Worm (Caenorhabditis elegans) whole organism, L1 larva: ENCODE measurements around the gene srw-57.

Experiments
- C04F5.9 ChIP-seq: sonication (generic microtip); optimal IDR thresholded peaks from 2 replicates; lab custom pipeline; 2016; ENCODE audit warnings: missing genetic modification characterization, missing compliant biosample characterization
- C34B4.2 ChIP-seq: sonication (generic microtip); optimal IDR thresholded peaks from 2 replicates; lab custom pipeline; 2017; ENCODE audit warnings: mild to moderate bottlenecking, missing genetic modification characterization, missing compliant biosample characterization
- ama-1 ChIP-seq: fragments of 150-350 bp; optimal IDR thresholded peaks from 2 replicates; lab custom pipeline; 2014
- blmp-1 ChIP-seq: fragments of 150-350 bp; optimal IDR thresholded peaks from 2 replicates; lab custom pipeline; 2014; ENCODE audit warnings: missing biosample characterization, missing genetic modification characterization
- ceh-63 ChIP-seq: fragments of 200-800 bp; sonication (Bioruptor generic); optimal IDR thresholded peaks from 2 replicates; lab custom pipeline; 2018; ENCODE audit warnings: mild to moderate bottlenecking, missing genetic modification characterization, missing compliant biosample characterization
- ceh-82 ChIP-seq, 3 experiments: fragments of 150-350 bp in 1 of 3; sonication (generic microtip) in 2 of 3; optimal IDR thresholded peaks; 2 replicates each; lab custom pipeline; 2014 to 2017; ENCODE audit warnings: missing biosample characterization in 3 of 3, missing genetic modification characterization in 3 of 3
- ceh-90 ChIP-seq: sonication (generic microtip); optimal IDR thresholded peaks from 2 replicates; lab custom pipeline; 2016; ENCODE audit warnings: missing genetic modification characterization, missing compliant biosample characterization
- ces-1 ChIP-seq: fragments of 150-350 bp; optimal IDR thresholded peaks from 2 replicates; lab custom pipeline; 2014; ENCODE audit warnings: missing biosample characterization, missing genetic modification reagents, missing genetic modification characterization
- dpl-1 ChIP-seq, 3 experiments: fragments of 150-350 bp in 2 of 3; sonication (generic microtip) in 1 of 3; optimal IDR thresholded peaks; 2 replicates each; lab custom pipeline; 2014 to 2017; ENCODE audit warnings: missing biosample characterization in 3 of 3, missing genetic modification characterization in 3 of 3, missing genetic modification reagents in 3 of 3
- efl-1 ChIP-seq, 4 experiments: fragments of 150-350 bp; optimal IDR thresholded peaks in 3 of 4; peaks in 1 of 4; 1 replicate in 1 of 4; 2 replicates in 3 of 4; lab custom pipeline; 2014; ENCODE audit warnings: missing biosample characterization in 2 of 4, missing genetic modification characterization in 2 of 4, missing genetic modification reagents in 2 of 4
- efl-3 ChIP-seq: fragments of 200-800 bp; sonication (Bioruptor generic); optimal IDR thresholded peaks from 2 replicates; lab custom pipeline; 2018; ENCODE audit warnings: mild to moderate bottlenecking, missing genetic modification characterization, missing compliant biosample characterization
- fkh-8 ChIP-seq: sonication (generic microtip); optimal IDR thresholded peaks from 2 replicates; lab custom pipeline; 2016; ENCODE audit warnings: mild to moderate bottlenecking, missing genetic modification characterization, missing compliant biosample characterization
- hlh-4 ChIP-seq: sonication (generic microtip); optimal IDR thresholded peaks from 2 replicates; lab custom pipeline; 2016; ENCODE audit warnings: mild to moderate bottlenecking, missing genetic modification characterization, missing compliant biosample characterization
- hpl-2 ChIP-seq: fragments of 150-350 bp; optimal IDR thresholded peaks from 2 replicates; lab custom pipeline; 2014; ENCODE audit warnings: missing biosample characterization, missing genetic modification reagents, missing genetic modification characterization
- isw-1 ChIP-seq: fragments of 200-800 bp; sonication (Bioruptor generic); IDR thresholded peaks from 2 replicates; pipeline ENCODE4 v1.3.6; 2022; ENCODE audit warnings: missing genetic modification characterization, missing compliant biosample characterization
- lin-13 ChIP-seq: fragments of 150-350 bp; optimal IDR thresholded peaks from 2 replicates; lab custom pipeline; 2014; ENCODE audit warnings: missing biosample characterization, missing genetic modification reagents, missing genetic modification characterization
- lin-14 ChIP-seq: fragments of 200-800 bp; sonication (Bioruptor generic); optimal IDR thresholded peaks from 2 replicates; lab custom pipeline; 2018; ENCODE audit warnings: mild to moderate bottlenecking, missing genetic modification characterization, moderate library complexity, missing compliant biosample characterization
- lin-15B ChIP-seq: fragments of 150-350 bp; sonication (generic microtip); optimal IDR thresholded peaks from 3 replicates; lab custom pipeline; 2014; ENCODE audit warnings: missing biosample characterization, missing genetic modification characterization
- lsy-2 ChIP-seq, 2 experiments: fragments of 150-350 bp; optimal IDR thresholded peaks; 2 replicates each; lab custom pipeline; 2014; ENCODE audit warnings: missing biosample characterization in 2 of 2, missing genetic modification characterization in 2 of 2
- mep-1 ChIP-seq: fragments of 150-350 bp; optimal IDR thresholded peaks from 2 replicates; lab custom pipeline; 2014; ENCODE audit warnings: missing biosample characterization, missing genetic modification characterization
- nhr-11 ChIP-seq: fragments of 150-350 bp; optimal IDR thresholded peaks from 2 replicates; lab custom pipeline; 2014; ENCODE audit warnings: missing biosample characterization, missing genetic modification characterization
- nhr-20 ChIP-seq: sonication (generic microtip); optimal IDR thresholded peaks from 2 replicates; lab custom pipeline; 2016; ENCODE audit warnings: mild to moderate bottlenecking, missing genetic modification characterization, missing compliant biosample characterization
- nhr-237 ChIP-seq: fragments of 150-350 bp; optimal IDR thresholded peaks from 2 replicates; lab custom pipeline; 2014; ENCODE audit warnings: missing biosample characterization, missing genetic modification characterization
- nhr-76 ChIP-seq: sonication (generic microtip); optimal IDR thresholded peaks from 2 replicates; lab custom pipeline; 2017; ENCODE audit warnings: missing biosample characterization, missing genetic modification characterization
- nhr-77 ChIP-seq: fragments of 150-350 bp; optimal IDR thresholded peaks from 2 replicates; lab custom pipeline; 2014; ENCODE audit warnings: missing biosample characterization, missing genetic modification characterization
- nhr-85 ChIP-seq: sonication (generic microtip); peaks from one replicate; lab custom pipeline; 2016; ENCODE audit warnings: missing genetic modification characterization, inconsistent platforms, missing compliant biosample characterization
- pax-3 ChIP-seq: fragments of 200-800 bp; sonication (Bioruptor generic); optimal IDR thresholded peaks from 2 replicates; lab custom pipeline; 2018; ENCODE audit warnings: mild to moderate bottlenecking, missing genetic modification characterization, moderate library complexity, missing compliant biosample characterization
- skn-1 ChIP-seq: fragments of 150-350 bp; optimal IDR thresholded peaks from 2 replicates; lab custom pipeline; 2014; ENCODE audit warnings: missing biosample characterization, missing genetic modification characterization
- snu-23 ChIP-seq: sonication (generic microtip); optimal IDR thresholded peaks from 2 replicates; lab custom pipeline; 2016; ENCODE audit warnings: missing genetic modification characterization, missing compliant biosample characterization
- sox-4 ChIP-seq: sonication (generic microtip); optimal IDR thresholded peaks from 2 replicates; lab custom pipeline; 2016; ENCODE audit warnings: missing genetic modification characterization, missing compliant biosample characterization
- sptf-1 ChIP-seq: fragments of 150-350 bp; optimal IDR thresholded peaks from 2 replicates; lab custom pipeline; 2014; ENCODE audit warnings: missing biosample characterization, missing genetic modification characterization
- tbx-2 ChIP-seq: sonication (generic microtip); optimal IDR thresholded peaks from 2 replicates; lab custom pipeline; 2016; ENCODE audit warnings: missing genetic modification characterization, missing compliant biosample characterization
- tlp-1 ChIP-seq: fragments of 150-350 bp; optimal IDR thresholded peaks from 2 replicates; lab custom pipeline; 2014; ENCODE audit warnings: missing biosample characterization, missing genetic modification characterization
- unc-30 ChIP-seq: sonication (generic microtip); optimal IDR thresholded peaks from 2 replicates; lab custom pipeline; 2017; ENCODE audit warnings: missing biosample characterization, missing genetic modification characterization
- xbp-1 ChIP-seq: sonication (generic microtip); optimal IDR thresholded peaks from 2 replicates; lab custom pipeline; 2016; ENCODE audit warnings: missing genetic modification characterization, missing compliant biosample characterization

srw-57 gene

ce11 chrV:15969653-15970052, 14.8 kb upstream of the srw-57 start, which contains the start of gene F36G9.7:
Gene F36G9.7, minus strand, starts transcription at chrV:15969753.
- TF ChIP-seq lin-13 (GFP tag; lab: Kevin White, UChicago), result no peak

- no peak for TF ChIP-seq lin-13 (GFP tag; lab: Kevin White, UChicago)
- TF ChIP-seq ces-1 (GFP tag; lab: Kevin White, UChicago), result no peak
- TF ChIP-seq ama-1 (lab: Kevin White, UChicago), result no peak
These were observed 12.7 kb upstream of the srw-57 start, which contains the start of gene sri-1 for ce11 chrV:15967542-15967941. Gene sri-1, minus strand, starts transcription at chrV:15967642.

- TF ChIP-seq nhr-76 (tag; lab: Kevin White, UChicago) (no peak), fkh-8 (peak; percentile 39), lin-15B (tag; lab: Kevin White, UChicago) (no peak)
These were observed 10.3 kb upstream of the srw-57 start, which contains the start of gene sri-2 for ce11 chrV:15965114-15965513. Gene sri-2, minus strand, starts transcription at chrV:15965214.

ce11 chrV:15959456-15959855, 4.6 kb upstream of the srw-57 start:
- TF ChIP-seq lsy-2 (tag; optimal IDR thresholded peaks at IDR 0.05; lab: Kevin White, UChicago) (peak; percentile 13 to 14), sptf-1 (tag; lab: Kevin White, UChicago) (no peak), C04F5.9 (tag; lab: Kevin White, UChicago) (no peak), xbp-1 (tag; lab: Kevin White, UChicago) (no peak), ceh-63 (GFP tag; lab: Kevin White, UChicago) (no peak), ama-1 (lab: Kevin White, UChicago) (no peak), nhr-20 (tag; lab: Kevin White, UChicago) (peak; percentile 53), hpl-2 (GFP tag; lab: Kevin White, UChicago) (no peak), C34B4.2 (tag; lab: Kevin White, UChicago) (no peak), ceh-90 (tag; lab: Kevin White, UChicago) (no peak), pax-3 (tag; lab: Kevin White, UChicago) (no peak), nhr-11 (tag; lab: Kevin White, UChicago) (no peak), lin-14 (GFP tag; lab: Kevin White, UChicago) (peak; percentile 55), nhr-237 (tag; lab: Kevin White, UChicago) (no peak), tbx-2 (no peak), dpl-1 (GFP tag; optimal IDR thresholded peaks at IDR 0.05; lab: Kevin White, UChicago) (no peak), ceh-82 (tag; optimal IDR thresholded peaks at IDR 0.05; lab: Kevin White, UChicago) (no peak), nhr-85 (tag; lab: Kevin White, UChicago) (peak; percentile 87), hlh-4 (no peak), efl-1 (optimal IDR thresholded peaks at IDR 0.05; lab: Kevin White, UChicago) (peak; percentile 35 to 41), efl-1 (GFP tag; optimal IDR thresholded peaks at IDR 0.05 in 1 of 2; lab: Kevin White, UChicago) (peak in 1 of 2 experiments; percentile 82), sox-4 (no peak), nhr-77 (no peak), unc-30 (tag; lab: Kevin White, UChicago) (no peak), nhr-76 (tag; lab: Kevin White, UChicago) (no peak), mep-1 (peak; percentile 8), fkh-8 (no peak), isw-1 (no peak), skn-1 (tag; lab: Kevin White, UChicago) (no peak), blmp-1 (tag; lab: Kevin White, UChicago) (no peak)

- TF ChIP-seq tlp-1 (tag; lab: Kevin White, UChicago) (no peak), sptf-1 (tag; lab: Kevin White, UChicago) (no peak), snu-23 (GFP tag; lab: Kevin White, UChicago) (no peak), lin-15B (tag; lab: Kevin White, UChicago) (no peak), lin-14 (GFP tag; lab: Kevin White, UChicago) (no peak), efl-3 (GFP tag; lab: Kevin White, UChicago) (no peak)
These were observed 2.3 kb upstream of the srw-57 start, which contains the start of gene F36G9.3 for ce11 chrV:15957098-15957497. Gene F36G9.3, plus strand, starts transcription at chrV:15957398.
